Worm (Caenorhabditis elegans): ENCODE results near the gene ife-1.

- TF ChIP-seq him-1 (tag; optimal IDR thresholded peaks at IDR 0.05) (no peak), W03F9.2 (tag; optimal IDR thresholded peaks at IDR 0.05) (no peak), dao-5 (tag; optimal IDR thresholded peaks at IDR 0.05) (no peak)
Measured at ce11 chrIII:13316935-13317334, 26.3 kb upstream of the ife-1 start.

Data from whole organism, L4/young adult.